Fruit fly (Drosophila melanogaster): ENCODE measurements around the gene osi.

osi gene

dm6 chr2L:16887660-16888573, at the start of gene osi, which contains the start of gene tweek:
TSS of gene osi (minus strand) at chr2L:16887966.
TSS of gene tweek (plus strand) at chr2L:16888490.
- TF ChIP-seq br (GFP tag; optimal IDR thresholded peaks at IDR 0.05) (peak; percentile 36), OdsH (GFP tag; optimal IDR thresholded peaks at IDR 0.05) (peak; percentile 44), Mio (GFP tag; optimal IDR thresholded peaks at IDR 0.05) (no peak), HLH106 (tag; optimal IDR thresholded peaks at IDR 0.05) (peak; percentile 36), dmrt93B (GFP tag; optimal IDR thresholded peaks at IDR 0.05) (peak; percentile 20), psq (GFP tag; optimal IDR thresholded peaks at IDR 0.05) (peak; percentile 59), Myc (optimal IDR thresholded peaks at IDR 0.05) (peak; percentile 87), Hr83 (GFP tag; optimal IDR thresholded peaks at IDR 0.05; ENCODE audit: poor library complexity, severe bottlenecking) (peak; percentile 79), brk (GFP tag; optimal IDR thresholded peaks at IDR 0.05) (peak; percentile 28), CrebA (GFP tag; optimal IDR thresholded peaks at IDR 0.05; ENCODE audit: borderline replicate concordance) (no peak), Jra (GFP tag; optimal IDR thresholded peaks at IDR 0.05) (peak; percentile 78), GATAd (GFP tag; optimal IDR thresholded peaks at IDR 0.05) (peak; percentile 10), rgr (GFP tag; optimal IDR thresholded peaks at IDR 0.05) (peak; percentile 55), dsf (GFP tag; optimal IDR thresholded peaks at IDR 0.05; ENCODE audit: borderline replicate concordance) (peak; percentile 60), jim (GFP tag; optimal IDR thresholded peaks at IDR 0.05) (no peak), tai (GFP tag; optimal IDR thresholded peaks at IDR 0.05) (no peak), Rel (GFP tag; optimal IDR thresholded peaks at IDR 0.05) (no peak), Rel (tag; optimal IDR thresholded peaks at IDR 0.05) (peak; percentile 100), Hnf4 (GFP tag; optimal IDR thresholded peaks at IDR 0.05) (peak; percentile 78), sv (GFP tag; optimal IDR thresholded peaks at IDR 0.05) (peak; percentile 61), Sp1 (GFP tag; optimal IDR thresholded peaks at IDR 0.05) (peak; percentile 26), foxo (GFP tag; optimal IDR thresholded peaks at IDR 0.05) (peak in 1 of 2 experiments; percentile 65), fru (GFP tag; optimal IDR thresholded peaks at IDR 0.05) (peak; percentile 39), Hr78 (GFP tag; optimal IDR thresholded peaks at IDR 0.05) (no peak), CG9705 (GFP tag; optimal IDR thresholded peaks at IDR 0.05) (no peak), h (GFP tag; optimal IDR thresholded peaks at IDR 0.05) (peak; percentile 58), ey (GFP tag; optimal IDR thresholded peaks at IDR 0.05) (peak; percentile 44), woc (GFP tag; optimal IDR thresholded peaks at IDR 0.05) (peak; percentile 87)

dm6 chr2L:16921825-16922224, 34.1 kb upstream of the osi start:
- TF ChIP-seq ey (GFP tag; optimal IDR thresholded peaks at IDR 0.05): no peak
- no peak for TF ChIP-seq Myc (optimal IDR thresholded peaks at IDR 0.05)
- no peak for TF ChIP-seq OdsH (GFP tag; optimal IDR thresholded peaks at IDR 0.05)
- TF ChIP-seq h (GFP tag; optimal IDR thresholded peaks at IDR 0.05): no peak
- TF ChIP-seq dl (GFP tag; optimal IDR thresholded peaks at IDR 0.05; ENCODE audit: insufficient read depth in 1 of 2, partially characterized antibody in 2 of 2): no peak

dm6 chr2L:16910177-16910576, 22.4 kb upstream of the osi start, which contains the start of gene ApepP:
TSS of gene ApepP (minus strand) at chr2L:16910418.
- no peak for TF ChIP-seq foxo (GFP tag; optimal IDR thresholded peaks at IDR 0.05)
- peak; percentile 32 for TF ChIP-seq Hr83 (GFP tag; optimal IDR thresholded peaks at IDR 0.05; ENCODE audit: poor library complexity, severe bottlenecking)

dm6 chr2L:16909290-16909689, 21.5 kb upstream of the osi start:
- TF ChIP-seq Sp1 (GFP tag; optimal IDR thresholded peaks at IDR 0.05) (no peak), fru (GFP tag; optimal IDR thresholded peaks at IDR 0.05) (no peak), usp (GFP tag; optimal IDR thresholded peaks at IDR 0.05) (no peak), h (GFP tag; optimal IDR thresholded peaks at IDR 0.05) (no peak), lola (GFP tag; optimal IDR thresholded peaks at IDR 0.05) (no peak), ey (GFP tag; optimal IDR thresholded peaks at IDR 0.05) (no peak), Hnf4 (GFP tag; optimal IDR thresholded peaks at IDR 0.05) (no peak), woc (GFP tag; optimal IDR thresholded peaks at IDR 0.05) (no peak)
